Fruit fly (Drosophila melanogaster) whole organism, prepupa: ENCODE measurements around the gene CG33272.

Source experiments
- CG10631 ChIP-seq: fragments of 200-800 bp; sonication (Bioruptor generic); optimal IDR thresholded peaks from 2 replicates; lab custom pipeline; 2016; ENCODE audit warnings: missing biosample characterization, missing genetic modification characterization
- CG10669 ChIP-seq: fragments of 200-800 bp; sonication (Bioruptor generic); optimal IDR thresholded peaks from 3 replicates; lab custom pipeline; 2018; ENCODE audit warnings: missing biosample characterization, mild to moderate bottlenecking, missing genetic modification characterization, moderate library complexity
- CG11762 ChIP-seq: fragments of 200-800 bp; sonication (Bioruptor generic); optimal IDR thresholded peaks from 3 replicates; lab custom pipeline; 2016; ENCODE audit warnings: missing biosample characterization, missing genetic modification characterization; ENCODE audit not compliant: insufficient read depth
- CG11902 ChIP-seq: fragments of 200-800 bp; sonication (Bioruptor generic); optimal IDR thresholded peaks from 3 replicates; lab custom pipeline; 2016; ENCODE audit warnings: missing biosample characterization, missing genetic modification characterization
- CG15336 ChIP-seq: fragments of 200-800 bp; sonication (Bioruptor generic); IDR thresholded peaks from 2 replicates; pipeline ENCODE4 v1.3.6; 2022; ENCODE audit warnings: missing biosample characterization, missing genetic modification characterization
- CG16779 ChIP-seq: fragments of 200-800 bp; sonication (Bioruptor generic); optimal IDR thresholded peaks from 3 replicates; lab custom pipeline; 2017; ENCODE audit warnings: missing biosample characterization, mild to moderate bottlenecking, missing genetic modification characterization
- CG3032 ChIP-seq: fragments of 200-800 bp; optimal IDR thresholded peaks from 2 replicates; lab custom pipeline; 2019; ENCODE audit warnings: missing biosample characterization, mild to moderate bottlenecking, missing genetic modification characterization, moderate library complexity
- CG31627 ChIP-seq: fragments of 200-800 bp; sonication (Bioruptor generic); optimal IDR thresholded peaks from 3 replicates; lab custom pipeline; 2016; ENCODE audit warnings: missing biosample characterization, missing genetic modification characterization
- CG32006 ChIP-seq: fragments of 200-800 bp; sonication (Bioruptor generic); optimal IDR thresholded peaks from 3 replicates; lab custom pipeline; 2017; ENCODE audit warnings: missing biosample characterization, mild to moderate bottlenecking, missing genetic modification characterization
- CG34406 ChIP-seq: fragments of 200-800 bp; sonication (Bioruptor generic); optimal IDR thresholded peaks from 3 replicates; lab custom pipeline; 2016; ENCODE audit warnings: missing biosample characterization, missing genetic modification characterization
- CG3919 ChIP-seq: fragments of 200-800 bp; sonication (Bioruptor generic); optimal IDR thresholded peaks from 3 replicates; lab custom pipeline; 2016; ENCODE audit warnings: missing biosample characterization, missing genetic modification characterization
- CG4318 ChIP-seq: fragments of 200-800 bp; sonication (Bioruptor generic); optimal IDR thresholded peaks from 3 replicates; lab custom pipeline; 2017; ENCODE audit warnings: missing biosample characterization, mild to moderate bottlenecking, missing genetic modification characterization
- CG6163 ChIP-seq: fragments of 200-800 bp; sonication (Bioruptor generic); IDR thresholded peaks from 3 replicates; pipeline ENCODE4 v1.3.6; 2022; ENCODE audit warnings: missing biosample characterization, missing genetic modification characterization
- CG6276 ChIP-seq: fragments of 200-800 bp; sonication (Bioruptor generic); optimal IDR thresholded peaks from 2 replicates; lab custom pipeline; 2017; ENCODE audit warnings: missing biosample characterization, mild to moderate bottlenecking, missing genetic modification characterization
- CG6854 ChIP-seq: fragments of 200-800 bp; sonication (Bioruptor generic); optimal IDR thresholded peaks from 2 replicates; lab custom pipeline; 2017; ENCODE audit warnings: missing biosample characterization, mild to moderate bottlenecking, missing genetic modification characterization
- CG7368 ChIP-seq: fragments of 200-800 bp; sonication (Bioruptor generic); optimal IDR thresholded peaks from 3 replicates; lab custom pipeline; 2016; ENCODE audit warnings: missing biosample characterization, missing genetic modification characterization
- CG8119 ChIP-seq: fragments of 200-800 bp; sonication (Bioruptor generic); IDR thresholded peaks from 3 replicates; pipeline ENCODE4 v1.3.6; 2022; ENCODE audit warnings: missing biosample characterization, missing genetic modification characterization
- CG8319 ChIP-seq: fragments of 200-800 bp; sonication (Bioruptor generic); optimal IDR thresholded peaks from 3 replicates; lab custom pipeline; 2016; ENCODE audit warnings: missing biosample characterization, missing genetic modification characterization
- CG8632 ChIP-seq: fragments of 200-800 bp; sonication (Bioruptor generic); optimal IDR thresholded peaks from 3 replicates; lab custom pipeline; 2016; ENCODE audit warnings: missing biosample characterization, missing genetic modification characterization
- CG9139 ChIP-seq: fragments of 200-800 bp; sonication (Bioruptor generic); optimal IDR thresholded peaks from 3 replicates; lab custom pipeline; 2017; ENCODE audit warnings: missing biosample characterization, mild to moderate bottlenecking, missing genetic modification characterization
- Eip78C ChIP-seq: fragments of 200-800 bp; sonication (Bioruptor generic); peaks from one replicate; lab custom pipeline; 2016; ENCODE audit warnings: missing biosample characterization, missing genetic modification characterization
- Ets21C ChIP-seq: fragments of 200-800 bp; sonication (Bioruptor generic); optimal IDR thresholded peaks from 3 replicates; lab custom pipeline; 2016; ENCODE audit warnings: missing biosample characterization, missing genetic modification characterization
- Ets96B ChIP-seq: fragments of 200-800 bp; optimal IDR thresholded peaks from 2 replicates; lab custom pipeline; 2019; ENCODE audit warnings: missing biosample characterization, mild to moderate bottlenecking, missing genetic modification characterization, moderate library complexity
- Gug ChIP-seq: fragments of 200-800 bp; sonication (Bioruptor generic); IDR thresholded peaks from 2 replicates; pipeline ENCODE4 v1.3.6; 2022; ENCODE audit warnings: missing biosample characterization, missing genetic modification characterization
- Hr38 ChIP-seq: sonication (Bioruptor generic); optimal IDR thresholded peaks from 2 replicates; lab custom pipeline; 2016; ENCODE audit warnings: missing biosample characterization, missing genetic modification characterization
- Hr39 ChIP-seq: fragments of 200-800 bp; sonication (Bioruptor generic); optimal IDR thresholded peaks from 2 replicates; lab custom pipeline; 2016; ENCODE audit warnings: missing biosample characterization, missing genetic modification characterization
- Hr4 ChIP-seq: fragments of 200-800 bp; sonication (Bioruptor generic); optimal IDR thresholded peaks from 3 replicates; lab custom pipeline; 2016; ENCODE audit warnings: missing biosample characterization, missing genetic modification characterization
- Lpt ChIP-seq: fragments of 200-800 bp; sonication (Bioruptor generic); optimal IDR thresholded peaks from 3 replicates; lab custom pipeline; 2016; ENCODE audit warnings: missing biosample characterization, missing genetic modification characterization
- Met ChIP-seq: fragments of 200-800 bp; sonication (Bioruptor generic); optimal IDR thresholded peaks from 3 replicates; lab custom pipeline; 2016; ENCODE audit warnings: missing biosample characterization, missing genetic modification characterization
- OdsH ChIP-seq: fragments of 200-800 bp; sonication (Bioruptor generic); optimal IDR thresholded peaks from 3 replicates; lab custom pipeline; 2016; ENCODE audit warnings: missing biosample characterization, missing genetic modification characterization
- Smox ChIP-seq: fragments of 200-800 bp; sonication (Bioruptor generic); optimal IDR thresholded peaks from 3 replicates; lab custom pipeline; 2016; ENCODE audit warnings: missing biosample characterization, missing genetic modification characterization
- Sox102F ChIP-seq: fragments of 200-800 bp; sonication (Bioruptor generic); optimal IDR thresholded peaks from 2 replicates; lab custom pipeline; 2016; ENCODE audit warnings: missing biosample characterization, mild to moderate bottlenecking, missing genetic modification characterization
- Sox14 ChIP-seq: fragments of 200-800 bp; sonication (Bioruptor generic); optimal IDR thresholded peaks from 3 replicates; lab custom pipeline; 2016; ENCODE audit warnings: missing biosample characterization, missing genetic modification characterization
- Sox15 ChIP-seq: fragments of 200-800 bp; sonication (Bioruptor generic); optimal IDR thresholded peaks from 3 replicates; lab custom pipeline; 2016; ENCODE audit warnings: missing biosample characterization, missing genetic modification characterization
- acj6 ChIP-seq: fragments of 200-800 bp; sonication (Bioruptor generic); optimal IDR thresholded peaks from 3 replicates; lab custom pipeline; 2016; ENCODE audit warnings: missing biosample characterization, missing genetic modification characterization
- cyc ChIP-seq: fragments of 200-800 bp; sonication (Bioruptor generic); optimal IDR thresholded peaks from 3 replicates; lab custom pipeline; 2016; ENCODE audit warnings: missing biosample characterization, missing genetic modification characterization
- dsx ChIP-seq: fragments of 200-800 bp; optimal IDR thresholded peaks from 3 replicates; lab custom pipeline; 2019; ENCODE audit warnings: missing biosample characterization, mild to moderate bottlenecking, missing genetic modification characterization, moderate library complexity; ENCODE audit not compliant: poor library complexity, severe bottlenecking
- eg ChIP-seq: fragments of 200-800 bp; sonication (Bioruptor generic); IDR thresholded peaks from 3 replicates; pipeline ENCODE4 v1.3.6; 2022; ENCODE audit warnings: missing biosample characterization, missing genetic modification characterization
- esn ChIP-seq: fragments of 200-800 bp; sonication (Bioruptor generic); optimal IDR thresholded peaks from 2 replicates; lab custom pipeline; 2016; ENCODE audit warnings: missing biosample characterization, mild to moderate bottlenecking, missing genetic modification characterization, moderate library complexity
- fkh ChIP-seq: fragments of 200-800 bp; sonication (Bioruptor generic); optimal IDR thresholded peaks from 3 replicates; lab custom pipeline; 2017; ENCODE audit warnings: missing biosample characterization, mild to moderate bottlenecking, missing genetic modification characterization, moderate library complexity
- lz ChIP-seq: fragments of 200-800 bp; sonication (Bioruptor generic); optimal IDR thresholded peaks from 3 replicates; lab custom pipeline; 2016; ENCODE audit warnings: missing biosample characterization, missing genetic modification characterization
- net ChIP-seq: fragments of 200-800 bp; sonication (Bioruptor generic); optimal IDR thresholded peaks from 3 replicates; lab custom pipeline; 2016; ENCODE audit warnings: missing biosample characterization, missing genetic modification characterization
- pdm3 ChIP-seq: fragments of 200-800 bp; sonication (Bioruptor generic); optimal IDR thresholded peaks from 3 replicates; lab custom pipeline; 2016; ENCODE audit warnings: missing biosample characterization, missing genetic modification characterization
- salr ChIP-seq, 2 experiments: fragments of 200-800 bp; sonication (Bioruptor generic); optimal IDR thresholded peaks; 3 replicates each; lab custom pipeline; 2016 to 2018; ENCODE audit warnings: missing biosample characterization in 2 of 2, missing genetic modification characterization in 2 of 2, mild to moderate bottlenecking in 1 of 2
- ss ChIP-seq, 2 experiments: fragments of 200-800 bp; sonication (Bioruptor generic); optimal IDR thresholded peaks; 2 replicates in 1 of 2; 3 replicates in 1 of 2; lab custom pipeline; 2017 to 2018; ENCODE audit warnings: mild to moderate bottlenecking in 2 of 2, missing biosample characterization in 2 of 2, missing genetic modification characterization in 2 of 2, moderate library complexity in 1 of 2
- topi ChIP-seq: fragments of 200-800 bp; sonication (Bioruptor generic); optimal IDR thresholded peaks from 3 replicates; lab custom pipeline; 2016; ENCODE audit warnings: missing biosample characterization, missing genetic modification characterization
- vri ChIP-seq: fragments of 200-800 bp; sonication (Bioruptor generic); optimal IDR thresholded peaks from 3 replicates; lab custom pipeline; 2016; ENCODE audit warnings: missing biosample characterization, mild to moderate bottlenecking, missing genetic modification characterization

CG33272 gene

DNA sequence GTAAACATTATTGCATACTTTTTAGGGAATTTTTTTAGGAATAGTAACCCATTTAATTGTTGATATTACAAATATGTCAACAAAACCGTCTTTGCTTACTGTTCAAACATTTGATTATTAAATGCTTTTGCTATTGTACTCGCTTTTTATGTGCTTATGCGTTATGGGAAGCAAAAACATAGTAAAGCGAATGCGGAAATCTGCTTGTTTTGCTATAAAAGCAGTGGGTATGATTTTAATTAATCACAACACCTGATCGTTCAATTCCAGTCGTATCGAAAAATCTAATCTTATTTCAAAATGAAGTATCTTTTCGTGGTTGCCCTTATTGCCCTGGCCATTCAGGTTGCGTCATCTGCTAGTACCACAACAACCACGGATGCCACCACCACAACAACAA, 2.1 kb downstream of the CG33272 start, which contains the start of gene CG33500:
TSS of gene CG33500 (plus strand) at position 301 of the 400 bp plus-strand sequence.
- TF ChIP-seq pdm3 (GFP tag; lab: Kevin White, UChicago) (no peak), CG8632 (no peak), Met (GFP tag; lab: Kevin White, UChicago) (no peak), Sox14 (GFP tag; lab: Kevin White, UChicago) (no peak), ss (GFP tag; optimal IDR thresholded peaks at IDR 0.05; lab: Kevin White, UChicago) (no peak), CG6854 (GFP tag; lab: Kevin White, UChicago) (no peak), Gug (GFP tag; lab: Robert Waterston, UW) (no peak)
- TF ChIP-seq, all 60 proteins: peak for 0

DNA sequence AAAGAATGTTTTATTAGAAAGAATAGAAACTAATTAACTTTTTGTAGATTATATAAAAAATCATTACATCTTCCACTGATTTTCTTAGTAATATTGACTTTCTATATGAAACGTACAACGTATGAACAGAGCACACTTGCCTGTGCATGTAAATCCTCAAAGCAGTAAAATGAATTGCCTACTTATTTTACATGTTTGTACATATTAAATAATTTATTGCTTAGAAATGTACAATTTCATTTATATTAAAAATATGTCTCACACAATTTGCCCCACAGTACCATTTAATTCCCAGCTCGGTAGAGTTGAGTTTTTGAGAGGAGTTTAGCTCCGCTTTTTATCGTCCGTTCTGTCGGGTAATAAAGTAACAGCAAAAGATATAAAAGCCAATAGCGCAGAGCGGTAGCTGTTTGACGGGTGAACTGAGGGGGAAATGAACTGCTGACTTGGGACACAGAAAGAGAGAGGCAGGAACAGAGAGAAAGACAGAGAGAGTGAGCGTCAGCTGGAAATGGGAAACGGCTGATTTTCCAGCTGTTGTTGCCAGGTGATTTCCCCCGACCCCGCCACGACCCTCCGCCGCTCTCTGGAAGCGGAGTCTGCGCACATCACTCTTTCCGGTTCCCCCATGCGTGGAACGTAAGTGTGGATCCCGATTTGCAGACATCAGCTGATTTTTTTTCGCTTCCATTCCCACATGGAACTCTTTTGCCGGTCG, 17.1 kb downstream of the CG33272 start:
- TF ChIP-seq Ets96B (tag; lab: Kevin White, UChicago) (peak; percentile 25), CG32006 (GFP tag; lab: Kevin White, UChicago) (peak; percentile 67), Hr4 (GFP tag; lab: Kevin White, UChicago) (peak; percentile 54), Met (GFP tag; lab: Kevin White, UChicago) (peak; percentile 41), Sox15 (GFP tag; lab: Kevin White, UChicago) (no peak), CG9139 (GFP tag; lab: Kevin White, UChicago) (peak; percentile 51), Hr38 (no peak), esn (GFP tag; lab: Kevin White, UChicago) (peak; percentile 33), Ets21C (GFP tag; lab: Kevin White, UChicago) (no peak), eg (GFP tag; lab: Robert Waterston, UW) (peak; percentile 35; the same call in 1 of the 3 replicates), lz (GFP tag; lab: Kevin White, UChicago) (peak; percentile 9), vri (GFP tag; lab: Kevin White, UChicago) (peak; percentile 25), CG31627 (no peak), ss (GFP tag; optimal IDR thresholded peaks at IDR 0.05; lab: Kevin White, UChicago) (peak; percentile 22 to 60), CG8632 (peak; percentile 36), CG15336 (GFP tag; lab: Robert Waterston, UW) (peak; percentile 23; the same call in 1 of the 2 replicates), cyc (GFP tag; lab: Kevin White, UChicago) (peak; percentile 21), CG3032 (tag; lab: Kevin White, UChicago) (peak; percentile 24), CG11902 (no peak), pdm3 (GFP tag; lab: Kevin White, UChicago) (peak; percentile 45), dsx (GFP tag; lab: Kevin White, UChicago) (no peak), acj6 (peak; percentile 54), CG34406 (GFP tag; lab: Kevin White, UChicago) (peak; percentile 44), Hr39 (GFP tag; lab: Kevin White, UChicago) (no peak), OdsH (GFP tag; lab: Kevin White, UChicago) (peak; percentile 62), net (GFP tag; lab: Kevin White, UChicago) (no peak), CG11762 (no peak), CG4318 (GFP tag; lab: Kevin White, UChicago) (no peak), CG8119 (0 out of 3 replicates have a peak, but pooled peaks have one; percentile 24), CG6163 (GFP tag; lab: Robert Waterston, UW) (peak; percentile 36; the same call in 1 of the 3 replicates), CG6276 (GFP tag; lab: Kevin White, UChicago) (no peak), Sox102F (GFP tag; lab: Kevin White, UChicago) (peak; percentile 15), Sox14 (GFP tag; lab: Kevin White, UChicago) (no peak), CG10631 (GFP tag; lab: Kevin White, UChicago) (peak; percentile 60), topi (GFP tag; lab: Kevin White, UChicago) (peak; percentile 28), CG7368 (GFP tag; lab: Kevin White, UChicago) (no peak), CG10669 (GFP tag; lab: Kevin White, UChicago) (peak; percentile 41), Lpt (GFP tag; lab: Kevin White, UChicago) (no peak), Eip78C (GFP tag; lab: Kevin White, UChicago) (peak; percentile 64), CG8319 (GFP tag; lab: Kevin White, UChicago) (no peak), CG16779 (tag; lab: Kevin White, UChicago) (no peak), CG3919 (GFP tag; lab: Kevin White, UChicago) (peak; percentile 13), salr (GFP tag; optimal IDR thresholded peaks at IDR 0.05; lab: Kevin White, UChicago) (peak in 1 of 2 experiments; percentile 44), Smox (GFP tag; lab: Kevin White, UChicago) (peak; percentile 50), Gug (GFP tag; lab: Robert Waterston, UW) (no peak), fkh (GFP tag; lab: Kevin White, UChicago) (no peak)
